Worm (Caenorhabditis elegans) whole organism, L4 larva: Measurements from ENCODE around the gene C13B9.2.

ENCODE experiments used
- Y75B8A.6 ChIP-seq: fragments of 200-800 bp; sonication (Bioruptor generic); IDR thresholded peaks from 2 replicates; pipeline ENCODE4 v1.3.6; 2022; ENCODE audit warnings: missing genetic modification reagents, missing genetic modification characterization, missing compliant biosample characterization
- ZK337.2 ChIP-seq: fragments of 200-800 bp; sonication (Bioruptor generic); IDR thresholded peaks from 2 replicates; pipeline ENCODE4 v1.3.6; 2022; ENCODE audit warnings: missing genetic modification reagents, missing genetic modification characterization, missing compliant biosample characterization
- aha-1 ChIP-seq: fragments of 150-350 bp; peaks from one replicate; lab custom pipeline; 2014; ENCODE audit warnings: missing biosample characterization, missing genetic modification characterization
- aly-2 ChIP-seq: sonication (generic microtip); optimal IDR thresholded peaks from 2 replicates; lab custom pipeline; 2018; ENCODE audit warnings: missing biosample characterization, missing genetic modification characterization
- ama-1 ChIP-seq: fragments of 150-350 bp; optimal IDR thresholded peaks from 2 replicates; lab custom pipeline; 2014; ENCODE audit warnings: inconsistent platforms, mixed read lengths
- arid-1 ChIP-seq: fragments of 200-800 bp; sonication (Bioruptor generic); conservative IDR thresholded peaks from 2 replicates; pipeline ENCODE4 v1.3.6; 2022; ENCODE audit warnings: missing genetic modification reagents, missing genetic modification characterization, missing compliant biosample characterization
- ceh-20 ChIP-seq: fragments of 200-800 bp; sonication (Bioruptor generic); IDR thresholded peaks from 2 replicates; pipeline ENCODE4 v1.3.6; 2022; ENCODE audit warnings: missing genetic modification reagents, missing genetic modification characterization, missing compliant biosample characterization
- ces-1 ChIP-seq: fragments of 150-350 bp; sonication (generic microtip); optimal IDR thresholded peaks from 4 replicates; lab custom pipeline; 2014; ENCODE audit warnings: missing biosample characterization, missing genetic modification reagents, missing genetic modification characterization
- daf-12 ChIP-seq: fragments of 150-350 bp; optimal IDR thresholded peaks from 2 replicates; lab custom pipeline; 2014; ENCODE audit warnings: missing biosample characterization, missing genetic modification reagents, missing genetic modification characterization
- daf-8 ChIP-seq: fragments of 200-800 bp; sonication (Bioruptor generic); IDR thresholded peaks from 2 replicates; pipeline ENCODE4 v1.3.6; 2022; ENCODE audit warnings: missing genetic modification characterization, missing compliant biosample characterization
- dmd-8 ChIP-seq: fragments of 200-800 bp; sonication (Bioruptor generic); IDR thresholded peaks from 2 replicates; pipeline ENCODE4 v1.3.6; 2022; ENCODE audit warnings: missing genetic modification characterization, missing compliant biosample characterization
- dmd-9 ChIP-seq: fragments of 200-800 bp; sonication (Bioruptor generic); IDR thresholded peaks from 2 replicates; pipeline ENCODE4 v1.3.6; 2022; ENCODE audit warnings: missing genetic modification reagents, missing genetic modification characterization, missing compliant biosample characterization
- duxl-1 ChIP-seq: sonication (generic microtip); optimal IDR thresholded peaks from 2 replicates; lab custom pipeline; 2016; ENCODE audit warnings: mild to moderate bottlenecking, missing genetic modification characterization, moderate library complexity, missing compliant biosample characterization; ENCODE audit not compliant: poor library complexity
- dve-1 ChIP-seq: sonication (generic microtip); optimal IDR thresholded peaks from 2 replicates; lab custom pipeline; 2017; ENCODE audit warnings: antibody characterized with exemption, mild to moderate bottlenecking, missing genetic modification characterization, missing compliant biosample characterization; ENCODE audit not compliant: insufficient read depth
- hlh-30 ChIP-seq: sonication (generic microtip); optimal IDR thresholded peaks from 2 replicates; lab custom pipeline; 2017; ENCODE audit warnings: antibody characterized with exemption, mild to moderate bottlenecking, missing genetic modification characterization, missing compliant biosample characterization; ENCODE audit not compliant: insufficient read depth
- hmg-1.1 ChIP-seq: fragments of 200-800 bp; sonication (Bioruptor generic); IDR thresholded peaks from 2 replicates; pipeline ENCODE4 v1.3.6; 2022; ENCODE audit warnings: missing genetic modification reagents, missing genetic modification characterization, missing compliant biosample characterization
- lin-13 ChIP-seq: fragments of 150-350 bp; optimal IDR thresholded peaks from 2 replicates; lab custom pipeline; 2014; ENCODE audit warnings: missing biosample characterization, missing genetic modification reagents, missing genetic modification characterization
- mep-1 ChIP-seq: fragments of 150-350 bp; sonication (generic microtip); optimal IDR thresholded peaks from 3 replicates; lab custom pipeline; 2014; ENCODE audit warnings: missing biosample characterization, missing genetic modification characterization
- mxl-2 ChIP-seq: fragments of 200-800 bp; sonication (Bioruptor generic); conservative IDR thresholded peaks from 2 replicates; pipeline ENCODE4 v1.3.6; 2022; ENCODE audit warnings: missing genetic modification reagents, missing genetic modification characterization, missing compliant biosample characterization
- nhr-10 ChIP-seq: fragments of 150-350 bp; optimal IDR thresholded peaks from 2 replicates; lab custom pipeline; 2014; ENCODE audit warnings: missing biosample characterization, missing genetic modification characterization
- nhr-102 ChIP-seq: sonication (generic microtip); optimal IDR thresholded peaks from 2 replicates; lab custom pipeline; 2016; ENCODE audit warnings: mild to moderate bottlenecking, missing genetic modification characterization, moderate library complexity, missing compliant biosample characterization
- nhr-25 ChIP-seq: sonication (generic microtip); optimal IDR thresholded peaks from 2 replicates; lab custom pipeline; 2017; ENCODE audit warnings: missing genetic modification characterization, mild to moderate bottlenecking, missing compliant biosample characterization, antibody characterized with exemption, moderate library complexity, borderline replicate concordance; ENCODE audit not compliant: insufficient read depth
- nhr-41 ChIP-seq: fragments of 200-800 bp; sonication (Bioruptor generic); IDR thresholded peaks from 2 replicates; pipeline ENCODE4 v1.3.6; 2022; ENCODE audit warnings: missing genetic modification reagents, missing genetic modification characterization, missing compliant biosample characterization
- nhr-42 ChIP-seq: fragments of 200-800 bp; sonication (Bioruptor generic); IDR thresholded peaks from 2 replicates; pipeline ENCODE4 v1.3.6; 2022; ENCODE audit warnings: missing genetic modification characterization, missing compliant biosample characterization
- nhr-48 ChIP-seq: sonication (generic microtip); optimal IDR thresholded peaks from 2 replicates; lab custom pipeline; 2016; ENCODE audit warnings: mild to moderate bottlenecking, missing genetic modification characterization, missing compliant biosample characterization
- nhr-6 ChIP-seq: fragments of 150-350 bp; optimal IDR thresholded peaks from 2 replicates; lab custom pipeline; 2014; ENCODE audit warnings: missing biosample characterization, missing genetic modification characterization
- nhr-76 ChIP-seq: fragments of 150-350 bp; optimal IDR thresholded peaks from 2 replicates; lab custom pipeline; 2014; ENCODE audit warnings: missing biosample characterization, missing genetic modification characterization
- php-3 ChIP-seq: fragments of 200-800 bp; sonication (Bioruptor generic); IDR thresholded peaks from 2 replicates; pipeline ENCODE4 v1.3.6; 2022; ENCODE audit warnings: missing genetic modification reagents, missing genetic modification characterization, missing compliant biosample characterization
- pqm-1 ChIP-seq: sonication (generic microtip); optimal IDR thresholded peaks from 2 replicates; lab custom pipeline; 2017; ENCODE audit warnings: missing biosample characterization, missing genetic modification characterization
- saeg-2 ChIP-seq: fragments of 200-800 bp; sonication (Bioruptor generic); IDR thresholded peaks from 2 replicates; pipeline ENCODE4 v1.3.6; 2022; ENCODE audit warnings: missing genetic modification reagents, missing genetic modification characterization, missing compliant biosample characterization
- skn-1 ChIP-seq: fragments of 150-350 bp; optimal IDR thresholded peaks from 2 replicates; lab custom pipeline; 2014; ENCODE audit warnings: missing biosample characterization, missing genetic modification characterization
- spr-1 ChIP-seq: sonication (generic microtip); optimal IDR thresholded peaks from 2 replicates; lab custom pipeline; 2016; ENCODE audit warnings: mild to moderate bottlenecking, missing genetic modification characterization, missing compliant biosample characterization
- unc-39 ChIP-seq: sonication (generic microtip); optimal IDR thresholded peaks from 2 replicates; lab custom pipeline; 2017; ENCODE audit warnings: missing biosample characterization, missing genetic modification characterization
- unc-62 ChIP-seq, 3 experiments: fragments of 150-350 bp in 1 of 3; sonication (generic microtip); optimal IDR thresholded peaks in 2 of 3; peaks in 1 of 3; 1 replicate in 1 of 3; 2 replicates in 2 of 3; lab custom pipeline; 2014 to 2017; ENCODE audit warnings: missing biosample characterization in 3 of 3, missing genetic modification characterization in 3 of 3, missing genetic modification reagents in 3 of 3, missing genotype in 1 of 3
- vab-7 ChIP-seq: fragments of 200-800 bp; sonication (Bioruptor generic); IDR thresholded peaks from 2 replicates; pipeline ENCODE4 v1.3.6; 2022; ENCODE audit warnings: missing genetic modification reagents, missing genetic modification characterization, missing compliant biosample characterization
- zfp-3 ChIP-seq: fragments of 200-800 bp; sonication (Bioruptor generic); conservative IDR thresholded peaks from 2 replicates; pipeline ENCODE4 v1.3.6; 2022; ENCODE audit warnings: missing genetic modification reagents, missing genetic modification characterization, missing compliant biosample characterization
- ztf-11 ChIP-seq: fragments of 150-350 bp; optimal IDR thresholded peaks from 2 replicates; lab custom pipeline; 2014; ENCODE audit warnings: missing biosample characterization, missing genetic modification characterization
- ztf-7 ChIP-seq: fragments of 150-350 bp; optimal IDR thresholded peaks from 2 replicates; lab custom pipeline; 2014; ENCODE audit warnings: missing biosample characterization, missing genetic modification characterization

C13B9.2 gene

DNA sequence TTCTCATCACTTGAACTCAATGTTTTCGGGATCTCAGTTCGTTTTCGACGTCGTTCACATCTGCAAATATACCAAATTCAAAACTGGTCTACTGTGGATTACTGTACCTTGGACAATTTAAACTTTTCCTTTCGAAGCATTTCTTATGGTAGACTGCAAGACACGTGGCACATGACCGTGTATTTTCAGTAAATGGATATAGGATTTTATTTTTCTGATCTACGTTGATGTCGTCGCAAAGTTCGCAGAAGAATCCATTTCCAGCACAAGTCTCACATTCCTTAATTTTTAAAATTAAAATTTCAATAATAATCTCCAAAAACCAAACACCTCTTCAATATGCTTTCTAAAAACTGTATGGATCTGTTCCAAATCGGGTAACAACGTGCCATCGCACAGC is 30.6 kb upstream of the C13B9.2 start:
- TF ChIP-seq arid-1: no peak
- no peak for TF ChIP-seq daf-8 (GFP tag; lab: Robert Waterston, UW)
- peak in 1 of 2 experiments; percentile 92 for TF ChIP-seq unc-62 (GFP tag; optimal IDR thresholded peaks at IDR 0.05 in 1 of 2; lab: Kevin White, UChicago)
- no peak for TF ChIP-seq unc-62 (tag; optimal IDR thresholded peaks at IDR 0.05; lab: Kevin White, UChicago)

DNA sequence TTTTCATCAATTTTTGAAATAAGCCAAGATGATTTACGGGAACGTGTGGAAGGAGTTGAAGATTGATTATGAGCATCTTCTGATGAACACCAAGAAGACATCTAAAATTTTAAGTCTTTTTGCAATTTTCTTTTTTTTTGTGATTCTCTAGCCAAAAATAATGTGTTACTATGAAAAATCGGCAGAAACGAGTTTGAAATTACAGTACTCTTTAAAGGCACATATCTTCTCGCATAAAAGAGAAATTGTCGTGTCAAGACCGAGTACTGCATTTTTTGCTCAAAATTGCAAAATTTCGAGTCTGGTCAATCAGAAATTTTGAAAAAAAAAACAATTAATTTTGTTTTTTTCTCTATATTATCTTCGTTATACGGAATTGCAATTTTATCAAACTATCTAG is 28.0 kb upstream of the C13B9.2 start, which contains the start of gene F20H11.1:
Gene F20H11.1 (minus strand): TSS at position 101 of the 400 bp plus-strand sequence.
- no peak for TF ChIP-seq ZK337.2
- TF ChIP-seq mep-1 (tag; lab: Kevin White, UChicago): no peak
- no peak for TF ChIP-seq vab-7 (GFP tag; lab: Robert Waterston, UW)
- TF ChIP-seq nhr-10: no peak
- no peak for TF ChIP-seq ces-1 (GFP tag; lab: Kevin White, UChicago)
- no peak for TF ChIP-seq unc-39 (tag; lab: Kevin White, UChicago)
- TF ChIP-seq skn-1 (tag; lab: Kevin White, UChicago): no peak
- TF ChIP-seq ztf-11 (tag; lab: Kevin White, UChicago): no peak
- no peak for TF ChIP-seq nhr-102
- TF ChIP-seq ceh-20 (GFP tag; lab: Robert Waterston, UW): no peak
- no peak for TF ChIP-seq saeg-2 (GFP tag; lab: Robert Waterston, UW)
- TF ChIP-seq dmd-8 (GFP tag; lab: Robert Waterston, UW): no peak
- no peak for TF ChIP-seq lin-13 (GFP tag; lab: Kevin White, UChicago)
- TF ChIP-seq aly-2 (tag; lab: Kevin White, UChicago): no peak
- no peak for TF ChIP-seq ama-1

DNA sequence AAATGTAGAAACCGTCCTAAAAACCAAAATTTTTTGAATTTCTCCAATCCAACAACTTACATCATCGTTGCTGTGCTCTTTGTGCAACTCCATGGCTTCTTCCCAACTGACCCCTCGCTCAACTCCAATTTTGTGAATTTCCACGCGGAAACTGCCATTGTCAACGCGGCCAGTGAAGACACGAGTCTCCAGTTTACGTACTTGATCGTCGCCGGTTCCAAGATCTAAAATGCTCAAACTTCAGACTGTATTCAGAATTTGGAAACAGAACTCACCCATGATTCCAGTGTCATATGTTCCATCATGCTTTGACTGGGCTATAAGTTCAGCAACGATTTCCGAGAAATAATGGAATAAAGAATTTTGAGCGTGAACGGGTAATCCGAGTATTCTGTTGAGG is 26.0 kb upstream of the C13B9.2 start:
- TF ChIP-seq arid-1 (no peak), spr-1 (tag; lab: Kevin White, UChicago) (no peak), ztf-7 (tag; lab: Kevin White, UChicago) (no peak), nhr-48 (tag; lab: Kevin White, UChicago) (no peak), nhr-41 (no peak), mxl-2 (GFP tag; lab: Robert Waterston, UW) (no peak), unc-62 (GFP tag; optimal IDR thresholded peaks at IDR 0.05 in 1 of 2; lab: Kevin White, UChicago) (peak in 1 of 2 experiments; percentile 71), unc-62 (tag; optimal IDR thresholded peaks at IDR 0.05; lab: Kevin White, UChicago) (no peak), nhr-25 (tag; lab: Kevin White, UChicago) (no peak), hmg-1.1 (GFP tag; lab: Robert Waterston, UW) (no peak), Y75B8A.6 (GFP tag; lab: Robert Waterston, UW) (no peak), dmd-9 (GFP tag; lab: Robert Waterston, UW) (no peak), aha-1 (tag; lab: Kevin White, UChicago) (peak; percentile 69)

DNA sequence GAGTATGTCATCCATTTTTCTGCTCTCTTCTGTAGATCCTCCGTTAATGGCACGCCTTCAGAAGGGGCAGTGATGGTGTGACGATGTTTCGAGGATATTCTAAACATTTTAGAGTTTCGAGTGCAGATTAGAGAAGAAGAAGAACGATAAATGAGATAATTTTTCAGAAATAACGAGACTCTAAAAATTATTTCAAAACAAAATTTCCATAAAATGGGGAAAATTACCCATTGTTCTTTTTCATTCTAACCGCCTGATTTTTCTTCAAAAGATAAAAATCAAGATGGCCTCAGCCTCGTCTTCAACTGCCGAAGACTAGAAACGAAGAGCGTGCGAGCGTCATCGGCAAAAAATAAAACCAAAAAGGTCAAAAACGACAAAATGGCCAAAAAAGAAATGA is 19.0 kb upstream of the C13B9.2 start, which contains the start of gene let-765:
Gene let-765 (minus strand): TSS at position 101 of the 400 bp plus-strand sequence.
- TF ChIP-seq spr-1 (tag; lab: Kevin White, UChicago) (no peak), ZK337.2 (no peak), nhr-76 (no peak), nhr-102 (no peak), pqm-1 (no peak), duxl-1 (tag; lab: Kevin White, UChicago) (no peak), php-3 (GFP tag; lab: Robert Waterston, UW) (no peak), zfp-3 (GFP tag; lab: Robert Waterston, UW) (no peak)

DNA sequence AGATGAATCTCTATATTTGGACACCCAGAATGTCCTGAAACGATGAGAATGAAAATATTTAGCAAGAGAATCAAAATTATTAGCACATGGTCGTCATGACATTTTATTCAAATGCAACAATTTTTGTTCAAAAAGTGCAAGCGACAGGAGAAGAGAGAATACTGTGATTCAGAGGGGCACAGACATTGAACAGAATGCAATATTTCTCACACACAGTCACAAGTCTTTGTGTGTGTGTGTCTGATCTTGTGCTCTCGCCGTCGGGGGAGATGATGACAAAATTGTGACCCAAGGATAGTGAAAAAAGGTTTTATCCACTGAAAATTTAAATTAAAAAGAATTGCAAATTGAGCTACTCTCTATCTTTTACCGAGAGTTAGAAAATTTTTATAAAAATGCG is 16.9 kb upstream of the C13B9.2 start:
- TF ChIP-seq nhr-6 (tag; lab: Kevin White, UChicago) (peak; percentile 37), daf-12 (tag; lab: Kevin White, UChicago) (no peak), nhr-42 (0 out of 2 replicates have a peak, but pooled peaks have one; percentile 28), hlh-30 (tag; lab: Kevin White, UChicago) (peak; percentile 82), dve-1 (peak; percentile 26)
